Worm (Caenorhabditis elegans) whole organism, young adult: ENCODE data around the gene fbxa-113.

Source experiments
- F22D6.2 ChIP-seq: sonication (generic microtip); optimal IDR thresholded peaks from 2 replicates; lab custom pipeline; 2016; ENCODE audit warnings: mild to moderate bottlenecking, missing genetic modification characterization, missing compliant biosample characterization
- cebp-1 ChIP-seq, 2 experiments: fragments of 200-800 bp in 1 of 2; sonication (Bioruptor generic) in 1 of 2; sonication (generic microtip) in 1 of 2; IDR thresholded peaks in 1 of 2; optimal IDR thresholded peaks in 1 of 2; 2 replicates each; pipeline versions ENCODE4 v1.3.6 to Lab custom; 2017 to 2022; ENCODE audit warnings: missing compliant biosample characterization in 2 of 2, missing genetic modification characterization in 2 of 2, mild to moderate bottlenecking in 1 of 2, missing genetic modification reagents in 1 of 2, moderate library complexity in 1 of 2
- ceh-100 ChIP-seq: fragments of 200-800 bp; sonication (Bioruptor generic); IDR thresholded peaks from 2 replicates; pipeline ENCODE4 v1.3.6; 2022; ENCODE audit warnings: missing genetic modification reagents, missing genetic modification characterization, missing compliant biosample characterization
- egl-18 ChIP-seq: fragments of 200-800 bp; sonication (Bioruptor generic); IDR thresholded peaks from 2 replicates; pipeline ENCODE4 v1.3.6; 2022; ENCODE audit warnings: missing genetic modification reagents, missing genetic modification characterization, missing compliant biosample characterization
- ets-4 ChIP-seq: fragments of 200-800 bp; sonication (Bioruptor generic); optimal IDR thresholded peaks from 2 replicates; lab custom pipeline; 2018; ENCODE audit warnings: mild to moderate bottlenecking, missing genetic modification characterization, missing compliant biosample characterization
- lin-35 ChIP-seq, 3 experiments: fragments of 150-350 bp in 2 of 3; sonication (generic microtip) in 1 of 3; optimal IDR thresholded peaks; 2 replicates each; lab custom pipeline; 2014 to 2018; ENCODE audit warnings: missing biosample characterization in 3 of 3, missing genetic modification characterization in 3 of 3, missing genetic modification reagents in 3 of 3
- mcd-1 ChIP-seq: fragments of 200-800 bp; sonication (Bioruptor generic); IDR thresholded peaks from 2 replicates; pipeline ENCODE4 v1.3.6; 2022; ENCODE audit warnings: missing genetic modification reagents, missing genetic modification characterization, missing compliant biosample characterization
- nfya-2 ChIP-seq: fragments of 200-800 bp; sonication (Bioruptor generic); IDR thresholded peaks from 2 replicates; pipeline ENCODE4 v1.3.6; 2022; ENCODE audit warnings: missing genetic modification reagents, missing genetic modification characterization, missing compliant biosample characterization
- pha-4 ChIP-seq: fragments of 150-350 bp; sonication (generic microtip); optimal IDR thresholded peaks from 2 replicates; lab custom pipeline; 2014; ENCODE audit warnings: missing biosample characterization, missing genetic modification reagents, missing genetic modification characterization
- snpc-3.4 ChIP-seq: sonication (generic microtip); optimal IDR thresholded peaks from 2 replicates; lab custom pipeline; 2017; ENCODE audit warnings: missing genetic modification characterization, mild to moderate bottlenecking, missing compliant biosample characterization, antibody characterized with exemption, moderate library complexity, missing genotype, missing genetic modification reagents
- tbp1 ChIP-seq: fragments of 200-800 bp; sonication (Bioruptor generic); optimal IDR thresholded peaks from 2 replicates; lab custom pipeline; 2018; ENCODE audit warnings: mild to moderate bottlenecking, missing genetic modification characterization, missing compliant biosample characterization
- unc-130 ChIP-seq: sonication (generic microtip); optimal IDR thresholded peaks from 2 replicates; lab custom pipeline; 2016; ENCODE audit warnings: missing genetic modification reagents, missing genetic modification characterization, missing compliant biosample characterization
- ztf-22 ChIP-seq: fragments of 200-800 bp; sonication (Bioruptor generic); optimal IDR thresholded peaks from 2 replicates; lab custom pipeline; 2018; ENCODE audit warnings: mild to moderate bottlenecking, missing genetic modification characterization, moderate library complexity, missing compliant biosample characterization

DNA sequence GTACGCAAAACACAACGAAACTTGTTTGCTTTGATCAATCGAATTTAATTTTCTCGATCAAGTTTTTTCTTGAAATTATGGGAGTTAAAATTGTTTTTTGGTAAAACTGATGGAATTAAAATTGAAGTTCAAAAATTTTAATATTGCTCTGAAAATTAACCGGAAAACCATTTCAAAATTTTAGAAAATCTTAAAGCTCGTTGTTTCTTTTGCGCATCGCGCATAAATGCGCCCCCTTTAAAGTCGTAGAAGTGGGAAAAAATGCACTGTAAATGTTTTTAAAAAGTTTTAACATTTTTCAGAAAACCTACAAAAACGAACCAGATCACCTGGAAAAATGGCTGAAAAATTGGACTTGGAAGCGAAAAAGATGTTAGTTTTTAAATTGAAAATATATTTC, at the start of gene fbxa-113:
- TF ChIP-seq mcd-1 (GFP tag; lab: Robert Waterston, UW): no peak
- TF ChIP-seq egl-18 (GFP tag; lab: Robert Waterston, UW): no peak
- TF ChIP-seq cebp-1 (GFP tag; IDR thresholded peaks at IDR 0.05; lab: Robert Waterston, UW): no peak
- no peak for TF ChIP-seq cebp-1 (tag; optimal IDR thresholded peaks at IDR 0.05; lab: Kevin White, UChicago)
- no peak for TF ChIP-seq unc-130
- TF ChIP-seq lin-35 (GFP tag; optimal IDR thresholded peaks at IDR 0.05; lab: Kevin White, UChicago): no peak
- TF ChIP-seq ets-4 (GFP tag; lab: Kevin White, UChicago): no peak
- TF ChIP-seq F22D6.2 (tag; lab: Kevin White, UChicago): no peak
- TF ChIP-seq ztf-22 (GFP tag; lab: Kevin White, UChicago): no peak
- TF ChIP-seq tbp1 (GFP tag; lab: Kevin White, UChicago): no peak
- no peak for TF ChIP-seq snpc-3.4 (tag; lab: Kevin White, UChicago)
- no peak for TF ChIP-seq ceh-100 (GFP tag; lab: Robert Waterston, UW)
- TF ChIP-seq pha-4 (tag; lab: Kevin White, UChicago): no peak
- no peak for TF ChIP-seq nfya-2 (GFP tag; lab: Robert Waterston, UW)
